Worm (Caenorhabditis elegans) whole organism, L4 larva: ENCODE results near the gene clec-51.

Source experiments
- Y75B8A.6 ChIP-seq: fragments of 200-800 bp; sonication (Bioruptor generic); IDR thresholded peaks from 2 replicates; pipeline ENCODE4 v1.3.6; 2022; ENCODE audit warnings: missing genetic modification reagents, missing genetic modification characterization, missing compliant biosample characterization
- ceh-82 ChIP-seq: sonication (generic microtip); optimal IDR thresholded peaks from 2 replicates; lab custom pipeline; 2017; ENCODE audit warnings: missing biosample characterization, missing genetic modification characterization
- daf-19 ChIP-seq: fragments of 200-800 bp; sonication (Bioruptor generic); conservative IDR thresholded peaks from 2 replicates; pipeline ENCODE4 v1.3.6; 2022; ENCODE audit warnings: missing genetic modification characterization, missing compliant biosample characterization
- dpl-1 ChIP-seq: fragments of 150-350 bp; optimal IDR thresholded peaks from 2 replicates; lab custom pipeline; 2014; ENCODE audit warnings: missing biosample characterization, missing genetic modification reagents, missing genetic modification characterization
- jun-1 ChIP-seq: fragments of 150-350 bp; optimal IDR thresholded peaks from 2 replicates; lab custom pipeline; 2014; ENCODE audit warnings: missing biosample characterization, missing genetic modification reagents, missing genetic modification characterization
- nhr-10 ChIP-seq: fragments of 150-350 bp; optimal IDR thresholded peaks from 2 replicates; lab custom pipeline; 2014; ENCODE audit warnings: missing biosample characterization, missing genetic modification characterization
- nhr-237 ChIP-seq: sonication (generic microtip); optimal IDR thresholded peaks from 2 replicates; lab custom pipeline; 2017; ENCODE audit warnings: missing biosample characterization, missing genetic modification characterization
- nhr-41 ChIP-seq: fragments of 200-800 bp; sonication (Bioruptor generic); IDR thresholded peaks from 2 replicates; pipeline ENCODE4 v1.3.6; 2022; ENCODE audit warnings: missing genetic modification reagents, missing genetic modification characterization, missing compliant biosample characterization
- pha-4 ChIP-seq, 2 experiments: fragments of 150-350 bp in 1 of 2; fragments of 200-800 bp in 1 of 2; sonication (Bioruptor generic) in 1 of 2; IDR thresholded peaks in 1 of 2; optimal IDR thresholded peaks in 1 of 2; 2 replicates each; pipeline versions ENCODE4 v1.3.6 to Lab custom; 2014 to 2022; ENCODE audit warnings: missing genetic modification characterization in 2 of 2, missing genetic modification reagents in 2 of 2, missing biosample characterization in 1 of 2, missing compliant biosample characterization in 1 of 2
- vab-7 ChIP-seq: fragments of 200-800 bp; sonication (Bioruptor generic); IDR thresholded peaks from 2 replicates; pipeline ENCODE4 v1.3.6; 2022; ENCODE audit warnings: missing genetic modification reagents, missing genetic modification characterization, missing compliant biosample characterization

DNA sequence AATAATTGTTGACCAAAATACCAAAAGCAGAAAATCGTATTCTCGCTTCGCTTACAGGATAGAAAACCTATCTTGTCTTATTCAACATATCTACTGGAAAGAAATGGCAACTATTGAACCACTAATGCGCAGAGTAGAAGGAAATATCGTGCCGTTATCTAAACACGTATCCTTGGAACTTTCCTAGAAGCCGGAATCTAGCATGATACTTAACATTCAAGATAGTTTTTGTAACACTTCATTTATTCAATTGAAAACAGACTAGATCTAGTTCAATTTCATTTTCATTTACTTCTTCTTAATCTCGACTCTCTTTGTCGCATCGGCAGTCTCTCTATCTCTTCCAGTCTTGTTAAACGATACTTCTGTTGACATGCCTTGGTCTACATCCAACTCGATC lies 8.6 kb downstream of the clec-51 start:
- TF ChIP-seq nhr-41 (GFP tag; lab: Robert Waterston, UW) (no peak), vab-7 (no peak), pha-4 (GFP tag; IDR thresholded peaks at IDR 0.05; lab: Robert Waterston, UW) (no peak), pha-4 (tag; optimal IDR thresholded peaks at IDR 0.05; lab: Kevin White, UChicago) (no peak), ceh-82 (tag; lab: Kevin White, UChicago) (no peak), daf-19 (GFP tag; lab: Robert Waterston, UW) (no peak), jun-1 (tag; lab: Kevin White, UChicago) (no peak), nhr-10 (tag; lab: Kevin White, UChicago) (no peak), Y75B8A.6 (GFP tag; lab: Robert Waterston, UW) (no peak), nhr-237 (tag; lab: Kevin White, UChicago) (no peak), dpl-1 (GFP tag; lab: Kevin White, UChicago) (no peak)
